Worm (Caenorhabditis elegans) whole organism, L4/young adult: ENCODE data around the gene nhr-249.

Experiments
- W03F9.2 ChIP-seq: fragments of 150-350 bp; optimal IDR thresholded peaks from 2 replicates; lab custom pipeline; 2014; ENCODE audit warnings: missing biosample characterization, missing genetic modification characterization
- dao-5 ChIP-seq: sonication (generic microtip); optimal IDR thresholded peaks from 2 replicates; lab custom pipeline; 2016; ENCODE audit warnings: missing genotype, missing genetic modification characterization, moderate library complexity, missing compliant biosample characterization
- him-1 ChIP-seq: sonication (generic microtip); optimal IDR thresholded peaks from 2 replicates; lab custom pipeline; 2016; ENCODE audit warnings: missing genotype, missing genetic modification reagents, missing genetic modification characterization, missing compliant biosample characterization

DNA sequence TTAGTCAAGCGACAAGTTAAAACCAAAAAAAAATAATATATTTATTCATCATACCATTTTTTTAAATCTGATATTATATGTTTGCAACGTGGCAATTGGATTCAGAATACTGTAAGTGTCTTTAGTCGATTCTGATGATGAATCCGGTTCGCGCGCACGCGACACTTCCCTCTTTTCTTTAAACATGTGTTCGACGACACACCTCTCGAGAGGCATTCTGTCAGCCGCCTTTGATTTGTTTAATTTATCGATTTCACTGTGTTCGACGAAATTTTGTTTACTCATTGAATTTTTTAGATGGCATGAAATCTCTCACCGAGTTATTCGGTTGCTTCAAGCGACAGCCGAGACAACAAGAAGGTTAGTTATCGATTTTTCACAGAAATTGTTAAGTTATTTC is 39.4 kb upstream of the nhr-249 start, which contains the start of gene trxr-1:
- TF ChIP-seq him-1 (tag; lab: Kevin White, UChicago): no peak
- no peak for TF ChIP-seq dao-5 (tag; lab: Kevin White, UChicago)
- no peak for TF ChIP-seq W03F9.2 (tag; lab: Kevin White, UChicago)
